Fruit fly (Drosophila melanogaster) Kc167 (cell line): ENCODE data around the gene wdn.

Experiments used
- Myc ChIP-seq: fragments of >200 bp; optimal IDR thresholded peaks from 2 replicates; lab custom pipeline; 2017; ENCODE audit warnings: missing external identifiers
- Sin3A ChIP-seq: fragments of >200 bp; optimal IDR thresholded peaks from 2 replicates; lab custom pipeline; 2018; ENCODE audit warnings: missing external identifiers
- h ChIP-seq: fragments of >200 bp; optimal IDR thresholded peaks from 3 replicates; lab custom pipeline; 2018; ENCODE audit warnings: missing external identifiers
- insv ChIP-seq: fragments of >200 bp; optimal IDR thresholded peaks from 3 replicates; lab custom pipeline; 2018; ENCODE audit warnings: missing external identifiers
- psq ChIP-seq: fragments of >200 bp; optimal IDR thresholded peaks from 2 replicates; lab custom pipeline; 2017; ENCODE audit warnings: missing external identifiers
- ttk ChIP-seq: sonication (Bioruptor generic); optimal IDR thresholded peaks from 2 replicates; lab custom pipeline; 2017; ENCODE audit warnings: missing external identifiers

Gene wdn

dm6 chr3R:28847547-28848316 is 36.6 kb upstream of the wdn start:
- TF ChIP-seq ttk (lab: Kevin White, UChicago) (no peak), Sin3A (lab: Kevin White, UChicago) (no peak), Myc (lab: Kevin White, UChicago) (no peak), psq (no peak), insv (lab: Kevin White, UChicago) (no peak), h (lab: Kevin White, UChicago) (no peak)

dm6 chr3R:28846877-28847529 is 35.9 kb upstream of the wdn start:
- no peak for TF ChIP-seq Myc (lab: Kevin White, UChicago)
- TF ChIP-seq h (lab: Kevin White, UChicago), result no peak
- no peak for TF ChIP-seq Sin3A (lab: Kevin White, UChicago)
- TF ChIP-seq psq, result no peak
- TF ChIP-seq ttk (lab: Kevin White, UChicago), result no peak
- no peak for TF ChIP-seq insv (lab: Kevin White, UChicago)

- no peak for TF ChIP-seq ttk (lab: Kevin White, UChicago)
- no peak for TF ChIP-seq Sin3A (lab: Kevin White, UChicago)
- no peak for TF ChIP-seq Myc (lab: Kevin White, UChicago)
- TF ChIP-seq insv (lab: Kevin White, UChicago), result no peak
- TF ChIP-seq h (lab: Kevin White, UChicago), result no peak
- TF ChIP-seq psq, result no peak
Observed at dm6 chr3R:28845981-28846380, 34.8 kb upstream of the wdn start.

- no peak for TF ChIP-seq ttk (lab: Kevin White, UChicago)
- no peak for TF ChIP-seq h (lab: Kevin White, UChicago)
- no peak for TF ChIP-seq psq
- no peak for TF ChIP-seq Myc (lab: Kevin White, UChicago)
- no peak for TF ChIP-seq Sin3A (lab: Kevin White, UChicago)
- TF ChIP-seq insv (lab: Kevin White, UChicago), result no peak
Observed at dm6 chr3R:28845377-28845876, 34.3 kb upstream of the wdn start.

- TF ChIP-seq ttk (lab: Kevin White, UChicago) (no peak), Sin3A (lab: Kevin White, UChicago) (no peak), psq (no peak), h (lab: Kevin White, UChicago) (no peak), Myc (lab: Kevin White, UChicago) (no peak), insv (lab: Kevin White, UChicago) (no peak)
Observed at dm6 chr3R:28844611-28845376, 33.7 kb upstream of the wdn start, which contains the start of the genes Apc and spg. Apc (minus strand) TSS chr3R:28844748. spg (plus strand) TSS chr3R:28845270.

- no peak for TF ChIP-seq Myc (lab: Kevin White, UChicago)
- TF ChIP-seq ttk (lab: Kevin White, UChicago), result no peak
- no peak for TF ChIP-seq h (lab: Kevin White, UChicago)
- TF ChIP-seq Sin3A (lab: Kevin White, UChicago), result no peak
- no peak for TF ChIP-seq psq
- TF ChIP-seq insv (lab: Kevin White, UChicago), result no peak
Observed at dm6 chr3R:28843776-28844610, 32.9 kb upstream of the wdn start.

- no peak for TF ChIP-seq ttk (lab: Kevin White, UChicago)
- no peak for TF ChIP-seq Myc (lab: Kevin White, UChicago)
Observed at dm6 chr3R:28842431-28842830, 31.3 kb upstream of the wdn start.

dm6 chr3R:28841968-28842367 is 30.8 kb upstream of the wdn start:
- TF ChIP-seq Sin3A (lab: Kevin White, UChicago), result no peak
- no peak for TF ChIP-seq psq
- no peak for TF ChIP-seq Myc (lab: Kevin White, UChicago)
- TF ChIP-seq ttk (lab: Kevin White, UChicago), result no peak
- TF ChIP-seq insv (lab: Kevin White, UChicago), result no peak
- no peak for TF ChIP-seq h (lab: Kevin White, UChicago)

dm6 chr3R:28840620-28841019 is 29.5 kb upstream of the wdn start:
- no peak for TF ChIP-seq insv (lab: Kevin White, UChicago)
- no peak for TF ChIP-seq psq
- no peak for TF ChIP-seq h (lab: Kevin White, UChicago)
- no peak for TF ChIP-seq ttk (lab: Kevin White, UChicago)
- TF ChIP-seq Myc (lab: Kevin White, UChicago), result no peak
- TF ChIP-seq Sin3A (lab: Kevin White, UChicago), result no peak

- no peak for TF ChIP-seq insv (lab: Kevin White, UChicago)
- TF ChIP-seq psq, result no peak
- TF ChIP-seq Sin3A (lab: Kevin White, UChicago), result no peak
- no peak for TF ChIP-seq ttk (lab: Kevin White, UChicago)
- no peak for TF ChIP-seq h (lab: Kevin White, UChicago)
- no peak for TF ChIP-seq Myc (lab: Kevin White, UChicago)
Observed at dm6 chr3R:28831626-28832267, 20.6 kb upstream of the wdn start, which contains the start of gene WASp. WASp (minus strand) TSS chr3R:28832024.
